Worm (Caenorhabditis elegans) whole organism, L1 larva: Measurements from ENCODE around the gene F26G1.3.

Experiments used
- C04F5.9 ChIP-seq: sonication (generic microtip); optimal IDR thresholded peaks from 2 replicates; lab custom pipeline; 2016; ENCODE audit warnings: missing genetic modification characterization, missing compliant biosample characterization
- C16A3.4 ChIP-seq: fragments of 150-350 bp; optimal IDR thresholded peaks from 2 replicates; lab custom pipeline; 2014; ENCODE audit warnings: missing biosample characterization, missing genetic modification characterization
- C34B4.2 ChIP-seq: sonication (generic microtip); optimal IDR thresholded peaks from 2 replicates; lab custom pipeline; 2017; ENCODE audit warnings: mild to moderate bottlenecking, missing genetic modification characterization, missing compliant biosample characterization
- Y116A8C.19 ChIP-seq: sonication (generic microtip); optimal IDR thresholded peaks from 2 replicates; lab custom pipeline; 2016; ENCODE audit warnings: missing compliant biosample characterization, missing genetic modification characterization, borderline replicate concordance
- aha-1 ChIP-seq: fragments of 150-350 bp; optimal IDR thresholded peaks from 2 replicates; lab custom pipeline; 2014; ENCODE audit warnings: missing biosample characterization, missing genetic modification characterization
- alr-1 ChIP-seq: fragments of 200-800 bp; sonication (Bioruptor generic); optimal IDR thresholded peaks from 2 replicates; lab custom pipeline; 2018; ENCODE audit warnings: borderline replicate concordance, mild to moderate bottlenecking, missing genetic modification characterization, missing compliant biosample characterization
- blmp-1 ChIP-seq: fragments of 150-350 bp; optimal IDR thresholded peaks from 2 replicates; lab custom pipeline; 2014; ENCODE audit warnings: missing biosample characterization, missing genetic modification characterization
- ceh-8 ChIP-seq: fragments of 200-800 bp; sonication (Bioruptor generic); optimal IDR thresholded peaks from 2 replicates; lab custom pipeline; 2018; ENCODE audit warnings: mild to moderate bottlenecking, missing genetic modification characterization, moderate library complexity, missing compliant biosample characterization
- ceh-88 ChIP-seq: fragments of 200-800 bp; sonication (Bioruptor generic); IDR thresholded peaks from 2 replicates; pipeline ENCODE4 v1.3.6; 2022; ENCODE audit warnings: missing genetic modification characterization, missing compliant biosample characterization
- ceh-90 ChIP-seq: sonication (generic microtip); optimal IDR thresholded peaks from 2 replicates; lab custom pipeline; 2016; ENCODE audit warnings: missing genetic modification characterization, missing compliant biosample characterization
- ces-1 ChIP-seq: fragments of 150-350 bp; optimal IDR thresholded peaks from 2 replicates; lab custom pipeline; 2014; ENCODE audit warnings: missing biosample characterization, missing genetic modification reagents, missing genetic modification characterization
- dpl-1 ChIP-seq, 3 experiments: fragments of 150-350 bp in 2 of 3; sonication (generic microtip) in 1 of 3; optimal IDR thresholded peaks; 2 replicates each; lab custom pipeline; 2014 to 2017; ENCODE audit warnings: missing biosample characterization in 3 of 3, missing genetic modification characterization in 3 of 3, missing genetic modification reagents in 3 of 3
- dsc-1 ChIP-seq: sonication (generic microtip); optimal IDR thresholded peaks from 2 replicates; lab custom pipeline; 2016; ENCODE audit warnings: mild to moderate bottlenecking, missing genetic modification characterization, missing compliant biosample characterization
- efl-1 ChIP-seq, 4 experiments: fragments of 150-350 bp; optimal IDR thresholded peaks in 3 of 4; peaks in 1 of 4; 1 replicate in 1 of 4; 2 replicates in 3 of 4; lab custom pipeline; 2014; ENCODE audit warnings: missing biosample characterization in 2 of 4, missing genetic modification characterization in 2 of 4, missing genetic modification reagents in 2 of 4
- efl-3 ChIP-seq: fragments of 200-800 bp; sonication (Bioruptor generic); optimal IDR thresholded peaks from 2 replicates; lab custom pipeline; 2018; ENCODE audit warnings: mild to moderate bottlenecking, missing genetic modification characterization, missing compliant biosample characterization
- egl-13 ChIP-seq: sonication (generic microtip); optimal IDR thresholded peaks from 2 replicates; lab custom pipeline; 2016; ENCODE audit warnings: missing genotype, missing genetic modification reagents, missing genetic modification characterization, missing compliant biosample characterization
- egl-27 ChIP-seq, 2 experiments: fragments of 150-350 bp in 1 of 2; sonication (generic microtip); optimal IDR thresholded peaks; 3 replicates each; lab custom pipeline; 2017 to 2018; ENCODE audit warnings: missing biosample characterization in 2 of 2, missing genetic modification characterization in 2 of 2, missing genetic modification reagents in 2 of 2
- elt-2 ChIP-seq: sonication (generic microtip); optimal IDR thresholded peaks from 2 replicates; lab custom pipeline; 2016; ENCODE audit warnings: missing genetic modification characterization, mild to moderate bottlenecking, inconsistent platforms, missing compliant biosample characterization, missing genetic modification reagents
- elt-3 ChIP-seq, 6 experiments: fragments of 150-350 bp in 1 of 6; sonication (generic microtip); optimal IDR thresholded peaks; 2 replicates each; lab custom pipeline; 2017 to 2018; ENCODE audit warnings: missing biosample characterization in 6 of 6, missing genetic modification characterization in 6 of 6, inconsistent platforms in 1 of 6
- ets-5 ChIP-seq: fragments of 200-800 bp; sonication (Bioruptor generic); IDR thresholded peaks from 2 replicates; pipeline ENCODE4 v1.3.6; 2022; ENCODE audit warnings: missing genetic modification characterization, missing compliant biosample characterization
- fos-1 ChIP-seq: fragments of 150-350 bp; optimal IDR thresholded peaks from 2 replicates; lab custom pipeline; 2014; ENCODE audit warnings: missing biosample characterization, missing genetic modification characterization
- grh-1 ChIP-seq: fragments of 200-800 bp; sonication (Bioruptor generic); IDR thresholded peaks from 2 replicates; pipeline ENCODE4 v1.3.6; 2022; ENCODE audit warnings: missing genetic modification reagents, missing genetic modification characterization, missing compliant biosample characterization
- hpl-2 ChIP-seq: fragments of 150-350 bp; optimal IDR thresholded peaks from 2 replicates; lab custom pipeline; 2014; ENCODE audit warnings: missing biosample characterization, missing genetic modification reagents, missing genetic modification characterization
- irx-1 ChIP-seq: sonication (generic microtip); optimal IDR thresholded peaks from 2 replicates; lab custom pipeline; 2016; ENCODE audit warnings: missing genetic modification characterization, missing compliant biosample characterization
- lin-13 ChIP-seq: fragments of 150-350 bp; optimal IDR thresholded peaks from 2 replicates; lab custom pipeline; 2014; ENCODE audit warnings: missing biosample characterization, missing genetic modification reagents, missing genetic modification characterization
- lin-14 ChIP-seq: fragments of 200-800 bp; sonication (Bioruptor generic); optimal IDR thresholded peaks from 2 replicates; lab custom pipeline; 2018; ENCODE audit warnings: mild to moderate bottlenecking, missing genetic modification characterization, moderate library complexity, missing compliant biosample characterization
- lin-35 ChIP-seq, 2 experiments: fragments of 150-350 bp; optimal IDR thresholded peaks; 2 replicates each; lab custom pipeline; 2014; ENCODE audit warnings: missing biosample characterization in 2 of 2, missing genetic modification characterization in 2 of 2, missing genetic modification reagents in 2 of 2
- lin-39 ChIP-seq: fragments of 150-350 bp; optimal IDR thresholded peaks from 2 replicates; lab custom pipeline; 2014; ENCODE audit warnings: missing biosample characterization, missing genetic modification reagents, missing genetic modification characterization
- lir-3 ChIP-seq: sonication (generic microtip); optimal IDR thresholded peaks from 2 replicates; lab custom pipeline; 2016; ENCODE audit warnings: mild to moderate bottlenecking, missing genetic modification characterization, moderate library complexity, missing compliant biosample characterization; ENCODE audit not compliant: poor library complexity
- mdl-1 ChIP-seq, 2 experiments: fragments of 150-350 bp; optimal IDR thresholded peaks; 2 replicates each; lab custom pipeline; 2014 to 2017; ENCODE audit warnings: missing biosample characterization in 2 of 2, missing genetic modification characterization in 2 of 2, inconsistent platforms in 1 of 2
- mef-2 ChIP-seq: fragments of 150-350 bp; optimal IDR thresholded peaks from 2 replicates; lab custom pipeline; 2014; ENCODE audit warnings: missing biosample characterization, missing genetic modification characterization
- nhr-11 ChIP-seq: fragments of 150-350 bp; optimal IDR thresholded peaks from 2 replicates; lab custom pipeline; 2014; ENCODE audit warnings: missing biosample characterization, missing genetic modification characterization
- nhr-12 ChIP-seq: sonication (generic microtip); optimal IDR thresholded peaks from 2 replicates; lab custom pipeline; 2017; ENCODE audit warnings: missing biosample characterization, missing genetic modification characterization
- nhr-19 ChIP-seq: fragments of 200-800 bp; sonication (Bioruptor generic); conservative IDR thresholded peaks from 2 replicates; pipeline ENCODE4 v1.3.6; 2022; ENCODE audit warnings: missing genetic modification characterization, missing compliant biosample characterization
- nhr-237 ChIP-seq: fragments of 150-350 bp; optimal IDR thresholded peaks from 2 replicates; lab custom pipeline; 2014; ENCODE audit warnings: missing biosample characterization, missing genetic modification characterization
- nhr-47 ChIP-seq: sonication (generic microtip); optimal IDR thresholded peaks from 2 replicates; lab custom pipeline; 2016; ENCODE audit warnings: mild to moderate bottlenecking, missing genetic modification characterization, moderate library complexity, missing compliant biosample characterization
- nhr-71 ChIP-seq: sonication (generic microtip); optimal IDR thresholded peaks from 2 replicates; lab custom pipeline; 2016; ENCODE audit warnings: mild to moderate bottlenecking, missing genetic modification characterization, moderate library complexity, missing compliant biosample characterization
- nhr-76 ChIP-seq: sonication (generic microtip); optimal IDR thresholded peaks from 2 replicates; lab custom pipeline; 2017; ENCODE audit warnings: missing biosample characterization, missing genetic modification characterization
- nhr-84 ChIP-seq: sonication (generic microtip); optimal IDR thresholded peaks from 2 replicates; lab custom pipeline; 2017; ENCODE audit warnings: missing biosample characterization, missing genetic modification characterization
- nhr-85 ChIP-seq: sonication (generic microtip); peaks from one replicate; lab custom pipeline; 2016; ENCODE audit warnings: missing genetic modification characterization, inconsistent platforms, missing compliant biosample characterization
- pax-3 ChIP-seq: fragments of 200-800 bp; sonication (Bioruptor generic); optimal IDR thresholded peaks from 2 replicates; lab custom pipeline; 2018; ENCODE audit warnings: mild to moderate bottlenecking, missing genetic modification characterization, moderate library complexity, missing compliant biosample characterization
- pqm-1 ChIP-seq: sonication (generic microtip); optimal IDR thresholded peaks from 3 replicates; lab custom pipeline; 2017; ENCODE audit warnings: missing biosample characterization, missing genetic modification characterization
- skn-1 ChIP-seq: fragments of 150-350 bp; optimal IDR thresholded peaks from 2 replicates; lab custom pipeline; 2014; ENCODE audit warnings: missing biosample characterization, missing genetic modification characterization
- snu-23 ChIP-seq: sonication (generic microtip); optimal IDR thresholded peaks from 2 replicates; lab custom pipeline; 2016; ENCODE audit warnings: missing genetic modification characterization, missing compliant biosample characterization
- sptf-1 ChIP-seq: fragments of 150-350 bp; optimal IDR thresholded peaks from 2 replicates; lab custom pipeline; 2014; ENCODE audit warnings: missing biosample characterization, missing genetic modification characterization
- swsn-7 ChIP-seq: sonication (generic microtip); optimal IDR thresholded peaks from 2 replicates; lab custom pipeline; 2016; ENCODE audit warnings: missing genetic modification characterization, missing compliant biosample characterization
- tlp-1 ChIP-seq: fragments of 150-350 bp; optimal IDR thresholded peaks from 2 replicates; lab custom pipeline; 2014; ENCODE audit warnings: missing biosample characterization, missing genetic modification characterization
- unc-130 ChIP-seq: fragments of 150-350 bp; optimal IDR thresholded peaks from 2 replicates; lab custom pipeline; 2017; ENCODE audit warnings: missing biosample characterization, missing genetic modification characterization, inconsistent platforms
- unc-30 ChIP-seq: sonication (generic microtip); optimal IDR thresholded peaks from 2 replicates; lab custom pipeline; 2017; ENCODE audit warnings: missing biosample characterization, missing genetic modification characterization
- unc-62 ChIP-seq: fragments of 150-350 bp; optimal IDR thresholded peaks from 2 replicates; lab custom pipeline; 2014; ENCODE audit warnings: missing biosample characterization, missing genetic modification reagents, missing genetic modification characterization
- zip-4 ChIP-seq: fragments of 200-800 bp; sonication (Bioruptor generic); optimal IDR thresholded peaks from 2 replicates; lab custom pipeline; 2018; ENCODE audit warnings: mild to moderate bottlenecking, missing genetic modification characterization, moderate library complexity, missing compliant biosample characterization
- ztf-4 ChIP-seq: fragments of 150-350 bp; optimal IDR thresholded peaks from 2 replicates; lab custom pipeline; 2014; ENCODE audit warnings: missing biosample characterization, missing genetic modification characterization

F26G1.3 gene

DNA sequence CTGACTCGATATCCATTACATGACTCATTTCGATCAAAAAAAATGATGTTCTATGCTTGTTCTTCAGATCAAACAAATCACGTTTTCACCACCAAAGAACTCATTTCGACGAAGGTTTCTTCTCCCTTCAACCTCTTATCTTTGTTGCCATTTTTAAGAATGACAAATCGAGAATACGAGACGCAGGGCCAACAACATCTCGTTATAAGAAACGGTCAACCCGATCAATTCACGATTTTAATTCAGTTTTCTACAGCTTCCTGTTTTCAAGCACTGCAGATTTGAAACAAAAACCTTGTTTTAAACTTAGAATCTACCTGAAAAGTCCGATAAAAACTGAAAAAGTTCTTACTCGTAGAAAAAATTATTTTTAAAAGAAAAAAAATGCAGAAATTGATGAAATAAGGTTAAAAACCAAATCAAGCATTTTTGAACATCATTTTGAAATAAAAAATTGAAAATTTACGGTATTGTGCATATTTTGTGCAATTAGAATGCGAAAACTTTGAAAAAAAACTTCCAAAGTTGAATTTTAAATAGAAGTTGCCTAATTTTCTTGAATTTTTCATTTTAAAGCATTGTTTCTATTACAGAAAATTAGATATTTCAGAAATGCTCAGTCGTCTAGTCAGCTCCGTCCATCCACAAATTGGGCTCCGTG lies 16.9 kb upstream of the F26G1.3 start, which contains the start of gene acs-11:
Gene acs-11, plus strand, starts transcription at position 611 of the 661 bp plus-strand sequence.
- TF ChIP-seq lin-39 (no peak), C16A3.4 (tag; lab: Kevin White, UChicago) (no peak), nhr-237 (tag; lab: Kevin White, UChicago) (no peak), zip-4 (GFP tag; lab: Kevin White, UChicago) (no peak), nhr-76 (no peak), nhr-47 (tag; lab: Kevin White, UChicago) (no peak), blmp-1 (peak; percentile 65), mef-2 (tag; lab: Kevin White, UChicago) (no peak), ceh-8 (no peak), fos-1 (tag; lab: Kevin White, UChicago) (no peak), nhr-71 (tag; lab: Kevin White, UChicago) (peak; percentile 25), hpl-2 (GFP tag; lab: Kevin White, UChicago) (no peak), lin-35 (GFP tag; optimal IDR thresholded peaks at IDR 0.05; lab: Kevin White, UChicago) (peak in 1 of 2 experiments; percentile 58), Y116A8C.19 (tag; lab: Kevin White, UChicago) (no peak), ztf-4 (tag; lab: Kevin White, UChicago) (no peak), C34B4.2 (tag; lab: Kevin White, UChicago) (no peak), swsn-7 (tag; lab: Kevin White, UChicago) (no peak), ets-5 (GFP tag; lab: Robert Waterston, UW) (no peak), lir-3 (no peak), lin-13 (GFP tag; lab: Kevin White, UChicago) (no peak), dpl-1 (GFP tag; optimal IDR thresholded peaks at IDR 0.05; lab: Kevin White, UChicago) (no peak), nhr-84 (tag; lab: Kevin White, UChicago) (no peak), C04F5.9 (tag; lab: Kevin White, UChicago) (no peak), efl-1 (optimal IDR thresholded peaks at IDR 0.05; lab: Kevin White, UChicago) (no peak), efl-1 (GFP tag; optimal IDR thresholded peaks at IDR 0.05 in 1 of 2; lab: Kevin White, UChicago) (peak in 1 of 2 experiments; percentile 89), ceh-88 (no peak), nhr-11 (tag; lab: Kevin White, UChicago) (no peak), pqm-1 (no peak), alr-1 (tag; lab: Kevin White, UChicago) (no peak), unc-130 (tag; lab: Kevin White, UChicago) (peak; percentile 27), efl-3 (GFP tag; lab: Kevin White, UChicago) (no peak), ces-1 (GFP tag; lab: Kevin White, UChicago) (no peak), unc-62 (GFP tag; lab: Kevin White, UChicago) (no peak), pax-3 (no peak), elt-2 (tag; lab: Kevin White, UChicago) (peak; percentile 22), egl-27 (tag; optimal IDR thresholded peaks at IDR 0.05; lab: Kevin White, UChicago) (no peak), unc-30 (tag; lab: Kevin White, UChicago) (no peak), lin-14 (GFP tag; lab: Kevin White, UChicago) (peak; percentile 23), dsc-1 (tag; lab: Kevin White, UChicago) (no peak), irx-1 (tag; lab: Kevin White, UChicago) (no peak), grh-1 (no peak), ceh-90 (no peak), aha-1 (tag; lab: Kevin White, UChicago) (no peak), skn-1 (tag; lab: Kevin White, UChicago) (no peak), elt-3 (tag; optimal IDR thresholded peaks at IDR 0.05; lab: Kevin White, UChicago) (no peak), nhr-12 (tag; lab: Kevin White, UChicago) (no peak), nhr-85 (tag; lab: Kevin White, UChicago) (peak; percentile 61), egl-13 (tag; lab: Kevin White, UChicago) (no peak), snu-23 (peak; percentile 13), tlp-1 (tag; lab: Kevin White, UChicago) (no peak), nhr-19 (no peak), sptf-1 (tag; lab: Kevin White, UChicago) (no peak), mdl-1 (tag; optimal IDR thresholded peaks at IDR 0.05; lab: Kevin White, UChicago) (peak in 1 of 2 experiments; percentile 5)
